Worm (Caenorhabditis elegans): ENCODE results near the gene eef-1B.2.

- TF ChIP-seq ceh-19 (GFP tag; optimal IDR thresholded peaks at IDR 0.05) (no peak), ceh-2 (tag; optimal IDR thresholded peaks at IDR 0.05) (no peak), hlh-6 (tag; optimal IDR thresholded peaks at IDR 0.05) (no peak), unc-42 (tag; optimal IDR thresholded peaks at IDR 0.05) (no peak), ceh-48 (tag; optimal IDR thresholded peaks at IDR 0.05) (no peak), pax-1 (tag; optimal IDR thresholded peaks at IDR 0.05) (peak; percentile 21), unc-55 (GFP tag; optimal IDR thresholded peaks at IDR 0.05) (no peak), hlh-15 (tag; optimal IDR thresholded peaks at IDR 0.05) (no peak), ref-2 (tag; optimal IDR thresholded peaks at IDR 0.05) (no peak), ttx-3 (tag; optimal IDR thresholded peaks at IDR 0.05) (no peak), nhr-11 (tag; optimal IDR thresholded peaks at IDR 0.05) (no peak), ama-1 (optimal IDR thresholded peaks at IDR 0.05) (no peak), pha-2 (tag; optimal IDR thresholded peaks at IDR 0.05) (no peak)
Observed at ce11 chrIV:15036974-15037373, at the start of gene eef-1B.2.
